Worm (Caenorhabditis elegans): ENCODE data around the gene rnp-9.
A peak's percentile ranks its signal among the peaks of the same experiment; 100 is the strongest.

Gene rnp-9

DNA sequence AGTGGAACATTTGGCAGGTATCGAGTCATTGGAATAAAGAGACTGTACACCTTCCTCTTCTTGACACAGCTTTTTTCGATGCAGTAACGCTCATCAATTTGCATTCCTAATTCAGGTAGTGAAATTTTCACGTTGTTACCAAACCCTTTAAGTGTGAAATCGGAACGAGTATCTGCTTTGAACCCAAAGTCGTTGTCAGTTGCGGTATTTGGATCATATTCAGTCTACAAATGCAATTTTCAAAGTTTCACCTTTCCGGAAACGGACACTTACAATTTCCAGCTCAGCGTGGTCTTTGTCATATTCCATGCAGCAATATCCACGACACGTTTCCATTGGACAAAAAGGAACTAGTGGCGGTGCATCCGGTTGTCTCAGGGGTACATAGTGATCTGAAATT lies 15.5 kb downstream of the rnp-9 start:
- 0 out of 2 replicates have a peak, but pooled peaks have one; percentile 27 for TF ChIP-seq Y53G8AR.9 (GFP tag; conservative IDR thresholded peaks at IDR 0.05)
- TF ChIP-seq nfyb-1 (GFP tag; IDR thresholded peaks at IDR 0.05), result no peak
- no peak for TF ChIP-seq Y67H2A.10 (GFP tag; conservative IDR thresholded peaks at IDR 0.05)
- no peak for TF ChIP-seq D2030.7 (GFP tag; IDR thresholded peaks at IDR 0.05)

DNA sequence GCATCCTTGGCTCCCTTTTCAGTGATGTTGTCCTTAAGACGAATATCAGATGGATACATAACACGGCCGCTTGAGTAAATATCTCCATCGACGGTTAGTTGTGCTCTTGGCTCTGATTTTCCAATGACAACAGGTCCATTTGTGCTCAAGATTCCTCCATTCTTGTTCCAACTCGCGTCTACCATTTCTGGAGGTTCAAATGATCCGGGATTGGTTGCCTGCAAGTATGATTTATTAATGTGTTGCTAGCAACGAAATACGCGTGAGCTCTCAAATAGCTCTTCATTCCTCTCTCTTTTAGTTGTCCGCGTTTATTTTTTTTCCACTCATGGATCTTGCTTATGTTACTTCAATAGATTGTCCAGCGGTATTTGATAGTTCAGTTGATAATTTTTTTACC lies 16.6 kb downstream of the rnp-9 start, which contains the start of gene arrd-28:
Gene arrd-28 (plus strand): TSS at position 301 of the 400 bp plus-strand sequence.
- TF ChIP-seq B0019.2 (GFP tag; conservative IDR thresholded peaks at IDR 0.05), result no peak
- TF ChIP-seq madf-6 (GFP tag; IDR thresholded peaks at IDR 0.05), result no peak
- TF ChIP-seq cebp-1 (GFP tag; IDR thresholded peaks at IDR 0.05), result no peak
- TF ChIP-seq cebp-1 (tag; optimal IDR thresholded peaks at IDR 0.05), result no peak
- TF ChIP-seq F10E7.11 (tag; optimal IDR thresholded peaks at IDR 0.05), result no peak
- TF ChIP-seq ekl-4 (GFP tag; IDR thresholded peaks at IDR 0.05), result no peak
- no peak for TF ChIP-seq fkh-3 (tag; optimal IDR thresholded peaks at IDR 0.05)
- no peak for TF ChIP-seq chd-7 (tag; optimal IDR thresholded peaks at IDR 0.05)
- TF ChIP-seq nfyb-1 (GFP tag; IDR thresholded peaks at IDR 0.05), result no peak
- no peak for TF ChIP-seq snpc-1.1 (tag; optimal IDR thresholded peaks at IDR 0.05; ENCODE audit: insufficient read depth)
- no peak for TF ChIP-seq rcor-1 (GFP tag; IDR thresholded peaks at IDR 0.05)
- TF ChIP-seq cebp-2 (GFP tag; IDR thresholded peaks at IDR 0.05), result no peak

DNA sequence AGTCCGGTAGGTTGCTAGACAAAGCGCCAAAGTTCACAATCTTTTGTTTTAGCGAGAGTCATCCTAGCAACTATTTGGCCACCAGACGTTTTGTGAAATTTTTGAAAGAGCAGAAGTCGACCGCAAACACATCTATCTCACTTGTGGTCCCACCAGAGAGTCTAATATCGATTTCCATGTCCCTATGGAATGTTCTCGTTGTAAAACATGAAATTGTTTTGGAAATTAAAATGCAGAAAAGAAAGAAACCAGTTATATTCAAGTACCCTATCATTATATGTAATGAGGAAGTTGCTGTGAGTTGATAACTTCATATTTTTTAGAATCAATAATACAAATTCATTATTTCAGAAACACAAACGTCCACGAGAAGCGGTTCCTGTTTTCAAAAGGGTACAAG lies 17.6 kb downstream of the rnp-9 start:
- TF ChIP-seq akir-1 (GFP tag; optimal IDR thresholded peaks at IDR 0.05) (no peak), lsy-27 (tag; optimal IDR thresholded peaks at IDR 0.05; ENCODE audit: borderline replicate concordance, insufficient read depth) (no peak), dpl-1 (GFP tag; optimal IDR thresholded peaks at IDR 0.05) (no peak)

DNA sequence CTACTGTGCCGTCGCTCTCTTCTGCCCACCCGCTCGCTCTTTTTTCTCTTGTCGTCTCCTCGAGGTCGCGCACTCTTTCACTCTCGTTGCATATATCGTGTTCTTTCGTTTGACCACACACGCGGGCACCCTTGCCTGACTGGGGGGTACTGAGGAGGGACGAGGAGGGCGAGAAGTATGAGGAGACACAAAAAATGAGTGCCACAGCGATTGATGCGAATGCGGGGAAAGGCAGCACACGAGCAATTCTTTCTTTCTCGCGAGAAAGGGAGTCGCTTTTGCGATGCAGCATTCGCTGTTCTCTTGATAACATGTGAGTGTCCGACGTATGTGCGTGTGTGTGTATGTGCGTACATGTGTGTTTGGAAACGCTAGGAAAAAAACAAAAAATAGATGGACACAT lies 21.4 kb downstream of the rnp-9 start:
- TF ChIP-seq T26A5.8 (tag; optimal IDR thresholded peaks at IDR 0.05) (no peak), lin-26 (GFP tag; IDR thresholded peaks at IDR 0.05) (peak; percentile 62; the same call in 1 of the 2 replicates), madf-3 (GFP tag; IDR thresholded peaks at IDR 0.05) (no peak), lin-40 (tag; optimal IDR thresholded peaks at IDR 0.05) (peak; percentile 85), let-607 (tag; optimal IDR thresholded peaks at IDR 0.05) (peak in 1 of 2 experiments; percentile 25), aptf-2 (GFP tag; conservative IDR thresholded peaks at IDR 0.05) (no peak), die-1 (tag; optimal IDR thresholded peaks at IDR 0.05) (no peak), lin-54 (GFP tag; optimal IDR thresholded peaks at IDR 0.05) (peak; percentile 14), zfh-2 (GFP tag; conservative IDR thresholded peaks at IDR 0.05) (peak; percentile 98), tbp1 (GFP tag; optimal IDR thresholded peaks at IDR 0.05) (peak; percentile 42), ceh-27 (GFP tag; optimal IDR thresholded peaks at IDR 0.05) (peak; percentile 75), F52B5.7 (tag; optimal IDR thresholded peaks at IDR 0.05) (no peak), ekl-4 (GFP tag; IDR thresholded peaks at IDR 0.05) (0 out of 2 replicates have a peak, but pooled peaks have one; percentile 13), nhr-90 (tag; optimal IDR thresholded peaks at IDR 0.05) (peak; percentile 54), ets-4 (GFP tag; optimal IDR thresholded peaks at IDR 0.05) (peak; percentile 60), ama-1 (optimal IDR thresholded peaks at IDR 0.05) (peak; percentile 10), ama-1 (GFP tag; optimal IDR thresholded peaks at IDR 0.05) (no peak), mcd-1 (GFP tag; IDR thresholded peaks at IDR 0.05) (peak; percentile 63), ceh-79 (tag; optimal IDR thresholded peaks at IDR 0.05) (no peak), bed-1 (GFP tag; IDR thresholded peaks at IDR 0.05) (no peak), cebp-1 (GFP tag; IDR thresholded peaks at IDR 0.05) (0 out of 2 replicates have a peak, but pooled peaks have one; percentile 20), cebp-1 (tag; optimal IDR thresholded peaks at IDR 0.05) (peak; percentile 75), fkh-3 (tag; optimal IDR thresholded peaks at IDR 0.05) (no peak), lin-35 (GFP tag; optimal IDR thresholded peaks at IDR 0.05) (peak in 1 of 3 experiments; percentile 71), snpc-1.3 (tag; optimal IDR thresholded peaks at IDR 0.05; ENCODE audit: insufficient read depth) (no peak), madf-10 (tag; optimal IDR thresholded peaks at IDR 0.05) (peak; percentile 38), T07F8.4 (tag; optimal IDR thresholded peaks at IDR 0.05) (peak; percentile 15), dox-1 (GFP tag; IDR thresholded peaks at IDR 0.05) (peak; percentile 75; the same call in 1 of the 2 replicates), somi-1 (GFP tag; optimal IDR thresholded peaks at IDR 0.05) (peak; percentile 34), nfyb-1 (GFP tag; IDR thresholded peaks at IDR 0.05) (0 out of 2 replicates have a peak, but pooled peaks have one; percentile 48)
